Fruit fly (Drosophila melanogaster) whole organism, embryonic: Measurements from ENCODE around the gene p23.

Experiments
- Ada2b ChIP-seq: fragments of 200-800 bp; sonication (Bioruptor generic); IDR thresholded peaks from 2 replicates; pipeline ENCODE4 v1.3.6; 2022; ENCODE audit warnings: missing biosample characterization, missing genetic modification characterization
- Antp ChIP-seq: fragments of 200-800 bp; sonication (Bioruptor generic); optimal IDR thresholded peaks from 3 replicates; lab custom pipeline; 2016; ENCODE audit warnings: missing biosample characterization, missing genetic modification characterization
- Bdp1 ChIP-seq: fragments of 200-800 bp; sonication (Bioruptor generic); optimal IDR thresholded peaks from 3 replicates; lab custom pipeline; 2016; ENCODE audit warnings: missing biosample characterization, missing genetic modification characterization
- CG10431 ChIP-seq: fragments of 200-800 bp; sonication (Bioruptor generic); optimal IDR thresholded peaks from 3 replicates; lab custom pipeline; 2018; ENCODE audit warnings: missing biosample characterization, mild to moderate bottlenecking, missing genetic modification characterization
- CG10654 ChIP-seq: fragments of 200-800 bp; sonication (Bioruptor generic); optimal IDR thresholded peaks from 2 replicates; lab custom pipeline; 2016; ENCODE audit warnings: missing biosample characterization, missing genetic modification characterization
- CG11456 ChIP-seq: fragments of 200-800 bp; sonication (Bioruptor generic); IDR thresholded peaks from 3 replicates; pipeline ENCODE4 v1.3.6; 2022; ENCODE audit warnings: missing biosample characterization, missing genetic modification characterization
- CG11560 ChIP-seq: fragments of 200-800 bp; sonication (Bioruptor generic); IDR thresholded peaks from 3 replicates; pipeline ENCODE4 v1.3.6; 2022; ENCODE audit warnings: missing biosample characterization, missing genetic modification characterization
- CG11723 ChIP-seq: fragments of 200-800 bp; sonication (Bioruptor generic); optimal IDR thresholded peaks from 2 replicates; lab custom pipeline; 2017; ENCODE audit warnings: missing biosample characterization, mild to moderate bottlenecking, missing genetic modification characterization
- CG1233 ChIP-seq: fragments of 200-800 bp; sonication (Bioruptor generic); optimal IDR thresholded peaks from 4 replicates; lab custom pipeline; 2018; ENCODE audit warnings: missing biosample characterization, mild to moderate bottlenecking, missing genetic modification characterization
- CG15073 ChIP-seq: fragments of 200-800 bp; sonication (Bioruptor generic); optimal IDR thresholded peaks from 2 replicates; lab custom pipeline; 2016; ENCODE audit warnings: missing biosample characterization, missing genetic modification characterization
- CG1602 ChIP-seq: fragments of 200-800 bp; sonication (Bioruptor generic); optimal IDR thresholded peaks from 3 replicates; lab custom pipeline; 2016; ENCODE audit warnings: missing biosample characterization, missing genetic modification characterization
- CG16815 ChIP-seq: fragments of 200-800 bp; sonication (Bioruptor generic); optimal IDR thresholded peaks from 3 replicates; lab custom pipeline; 2017; ENCODE audit warnings: missing biosample characterization, mild to moderate bottlenecking, missing genetic modification characterization
- CG32767 ChIP-seq: fragments of 200-800 bp; sonication (Bioruptor generic); IDR thresholded peaks from 2 replicates; pipeline ENCODE4 v1.3.6; 2022; ENCODE audit warnings: missing biosample characterization, missing genetic modification characterization
- CG3726 ChIP-seq: fragments of 200-800 bp; sonication (Bioruptor generic); IDR thresholded peaks from 3 replicates; pipeline ENCODE4, ENCODE4 v1.3.6; 2022; ENCODE audit warnings: missing biosample characterization, missing genetic modification characterization
- CG4282 ChIP-seq: fragments of 200-800 bp; sonication (Bioruptor generic); optimal IDR thresholded peaks from 2 replicates; lab custom pipeline; 2016; ENCODE audit warnings: missing biosample characterization, missing genetic modification characterization
- CG43689 ChIP-seq: fragments of 200-800 bp; sonication (Bioruptor generic); IDR thresholded peaks from 2 replicates; pipeline ENCODE4 v1.3.6; 2022; ENCODE audit warnings: missing biosample characterization, missing genetic modification characterization
- CG4617 ChIP-seq: fragments of 200-800 bp; sonication (Bioruptor generic); optimal IDR thresholded peaks from 3 replicates; lab custom pipeline; 2016; ENCODE audit warnings: missing biosample characterization, missing genetic modification characterization, borderline replicate concordance
- CG4820 ChIP-seq: fragments of 200-800 bp; sonication (Bioruptor generic); optimal IDR thresholded peaks from 3 replicates; lab custom pipeline; 2016; ENCODE audit warnings: missing biosample characterization, missing genetic modification characterization
- CG7271 ChIP-seq: fragments of 200-800 bp; sonication (Bioruptor generic); optimal IDR thresholded peaks from 2 replicates; lab custom pipeline; 2018; ENCODE audit warnings: missing biosample characterization, mild to moderate bottlenecking, missing genetic modification characterization, moderate library complexity
- CG8290 ChIP-seq, 3 experiments: fragments of 200-800 bp; sonication (Bioruptor generic); optimal IDR thresholded peaks; 2 replicates each; lab custom pipeline; 2016 to 2019; ENCODE audit warnings: missing biosample characterization in 3 of 3, missing genetic modification characterization in 3 of 3, mild to moderate bottlenecking in 2 of 3, moderate library complexity in 1 of 3
- CG8944 ChIP-seq: fragments of 200-800 bp; sonication (Bioruptor generic); optimal IDR thresholded peaks from 3 replicates; lab custom pipeline; 2016; ENCODE audit warnings: missing biosample characterization, missing genetic modification characterization
- CoRest ChIP-seq: fragments of 200-800 bp; sonication (Bioruptor generic); optimal IDR thresholded peaks from 3 replicates; lab custom pipeline; 2018; ENCODE audit warnings: missing biosample characterization, mild to moderate bottlenecking, missing genetic modification characterization, moderate library complexity
- CrebB ChIP-seq: fragments of 200-800 bp; sonication (Bioruptor generic); optimal IDR thresholded peaks from 3 replicates; lab custom pipeline; 2018; ENCODE audit warnings: missing biosample characterization, mild to moderate bottlenecking, missing genetic modification characterization
- Dip3 ChIP-seq: fragments of 200-800 bp; sonication (Bioruptor generic); optimal IDR thresholded peaks from 3 replicates; lab custom pipeline; 2016; ENCODE audit warnings: missing biosample characterization, missing genetic modification characterization
- Ets65A ChIP-seq: fragments of 200-800 bp; sonication (Bioruptor generic); peaks from one replicate; lab custom pipeline; 2016; ENCODE audit warnings: missing biosample characterization, missing genetic modification characterization
- Hr3 ChIP-seq: fragments of 200-800 bp; sonication (Bioruptor generic); optimal IDR thresholded peaks from 3 replicates; lab custom pipeline; 2016; ENCODE audit warnings: missing biosample characterization, missing genetic modification characterization
- MESR4 ChIP-seq: fragments of 200-800 bp; sonication (Bioruptor generic); optimal IDR thresholded peaks from 2 replicates; lab custom pipeline; 2018; ENCODE audit warnings: missing biosample characterization, mild to moderate bottlenecking, missing genetic modification characterization, moderate library complexity
- Myb ChIP-seq: fragments of 200-800 bp; sonication (Bioruptor generic); optimal IDR thresholded peaks from 2 replicates; lab custom pipeline; 2016; ENCODE audit warnings: missing biosample characterization, missing genetic modification characterization
- Nf-YB ChIP-seq: fragments of 200-800 bp; sonication (Bioruptor generic); optimal IDR thresholded peaks from 3 replicates; lab custom pipeline; 2019; ENCODE audit warnings: missing biosample characterization, mild to moderate bottlenecking, missing genetic modification characterization, moderate library complexity
- Ravus ChIP-seq: fragments of 200-800 bp; sonication (Bioruptor generic); IDR thresholded peaks from 2 replicates; pipeline ENCODE4 v1.3.6; 2022; ENCODE audit warnings: missing biosample characterization, missing genetic modification characterization
- Sox102F ChIP-seq: fragments of 200-800 bp; sonication (Bioruptor generic); optimal IDR thresholded peaks from 2 replicates; lab custom pipeline; 2018; ENCODE audit warnings: missing biosample characterization, mild to moderate bottlenecking, missing genetic modification characterization, moderate library complexity
- Stat92E ChIP-seq, 3 experiments: fragments of >200 bp in 2 of 3; fragments of 200-800 bp in 1 of 3; sonication (Bioruptor generic) in 1 of 3; optimal IDR thresholded peaks; 2 replicates each; lab custom pipeline; 2017 to 2019; ENCODE audit warnings: missing biosample characterization in 3 of 3, missing genetic modification characterization in 3 of 3, mild to moderate bottlenecking in 1 of 3, moderate library complexity in 1 of 3
- ara ChIP-seq: fragments of 200-800 bp; sonication (Bioruptor generic); IDR thresholded peaks from 2 replicates; pipeline ENCODE4 v1.3.6; 2022; ENCODE audit warnings: missing biosample characterization, missing genetic modification characterization
- ci ChIP-seq: fragments of 200-800 bp; sonication (Bioruptor generic); IDR thresholded peaks from 3 replicates; pipeline ENCODE4 v1.3.6; 2022; ENCODE audit warnings: missing biosample characterization, missing genetic modification characterization
- croc ChIP-seq: fragments of 200-800 bp; sonication (Bioruptor generic); conservative IDR thresholded peaks from 3 replicates; pipeline ENCODE4 v1.3.6; 2022; ENCODE audit warnings: missing biosample characterization, missing genetic modification characterization
- crol ChIP-seq: fragments of 200-800 bp; sonication (Bioruptor generic); IDR thresholded peaks from 2 replicates; pipeline ENCODE4 v1.3.6; 2022; ENCODE audit warnings: missing biosample characterization, missing genetic modification characterization
- dmrt99B ChIP-seq: fragments of 200-800 bp; sonication (Bioruptor generic); optimal IDR thresholded peaks from 2 replicates; lab custom pipeline; 2018; ENCODE audit warnings: missing biosample characterization, mild to moderate bottlenecking, missing genetic modification characterization, moderate library complexity
- fd96Cb ChIP-seq: fragments of 200-800 bp; sonication (Bioruptor generic); optimal IDR thresholded peaks from 2 replicates; lab custom pipeline; 2018; ENCODE audit warnings: missing biosample characterization, mild to moderate bottlenecking, missing genetic modification characterization, moderate library complexity
- ftz-f1 ChIP-seq: fragments of 200-800 bp; sonication (Bioruptor generic); optimal IDR thresholded peaks from 2 replicates; lab custom pipeline; 2016; ENCODE audit warnings: missing biosample characterization, missing genetic modification characterization
- mam ChIP-seq: fragments of 200-800 bp; sonication (Bioruptor generic); optimal IDR thresholded peaks from 3 replicates; lab custom pipeline; 2016; ENCODE audit warnings: missing biosample characterization, missing genetic modification characterization
- nerfin-2 ChIP-seq: fragments of 200-800 bp; sonication (Bioruptor generic); IDR thresholded peaks from 2 replicates; pipeline ENCODE4 v1.3.6; 2022; ENCODE audit warnings: missing biosample characterization, missing genetic modification characterization; ENCODE audit not compliant: partially characterized antibody
- phol ChIP-seq: fragments of 200-800 bp; sonication (Bioruptor generic); optimal IDR thresholded peaks from 3 replicates; lab custom pipeline; 2018; ENCODE audit warnings: missing biosample characterization, mild to moderate bottlenecking, missing genetic modification characterization, moderate library complexity
- salm ChIP-seq: fragments of 200-800 bp; sonication (Bioruptor generic); optimal IDR thresholded peaks from 2 replicates; lab custom pipeline; 2018; ENCODE audit warnings: missing biosample characterization, mild to moderate bottlenecking, missing genetic modification characterization
- sima ChIP-seq: fragments of 200-800 bp; sonication (Bioruptor generic); optimal IDR thresholded peaks from 2 replicates; lab custom pipeline; 2016; ENCODE audit warnings: missing biosample characterization, missing genetic modification characterization
- slp2 ChIP-seq: fragments of 200-800 bp; sonication (Bioruptor generic); optimal IDR thresholded peaks from 2 replicates; lab custom pipeline; 2016; ENCODE audit warnings: missing biosample characterization, missing genetic modification characterization
- tgo ChIP-seq: fragments of 200-800 bp; sonication (Bioruptor generic); IDR thresholded peaks from 3 replicates; pipeline ENCODE4 v1.3.6; 2022; ENCODE audit warnings: missing biosample characterization, missing genetic modification characterization
- tin ChIP-seq: fragments of 200-800 bp; sonication (Bioruptor generic); optimal IDR thresholded peaks from 3 replicates; lab custom pipeline; 2016; ENCODE audit warnings: missing biosample characterization, missing genetic modification characterization
- tll ChIP-seq, 2 experiments: fragments of 200-800 bp in 1 of 2; fragments of >200 bp in 1 of 2; sonication (Bioruptor generic) in 1 of 2; optimal IDR thresholded peaks; 2 replicates each; lab custom pipeline; 2017 to 2019; ENCODE audit warnings: missing biosample characterization in 2 of 2, missing genetic modification characterization in 2 of 2, mild to moderate bottlenecking in 1 of 2, moderate library complexity in 1 of 2
- tup ChIP-seq: fragments of 200-800 bp; sonication (Bioruptor generic); optimal IDR thresholded peaks from 2 replicates; lab custom pipeline; 2016; ENCODE audit warnings: missing biosample characterization, mild to moderate bottlenecking, missing genetic modification characterization, moderate library complexity
- unc-4 ChIP-seq: fragments of 200-800 bp; sonication (Bioruptor generic); IDR thresholded peaks from 2 replicates; pipeline ENCODE4 v1.3.6; 2022; ENCODE audit warnings: missing biosample characterization, missing genetic modification characterization; ENCODE audit not compliant: partially characterized antibody
- z ChIP-seq: fragments of 200-800 bp; sonication (Bioruptor generic); IDR thresholded peaks from 3 replicates; pipeline ENCODE4 v1.3.6; 2022; ENCODE audit warnings: missing biosample characterization, missing genetic modification characterization

The p23 gene

DNA sequence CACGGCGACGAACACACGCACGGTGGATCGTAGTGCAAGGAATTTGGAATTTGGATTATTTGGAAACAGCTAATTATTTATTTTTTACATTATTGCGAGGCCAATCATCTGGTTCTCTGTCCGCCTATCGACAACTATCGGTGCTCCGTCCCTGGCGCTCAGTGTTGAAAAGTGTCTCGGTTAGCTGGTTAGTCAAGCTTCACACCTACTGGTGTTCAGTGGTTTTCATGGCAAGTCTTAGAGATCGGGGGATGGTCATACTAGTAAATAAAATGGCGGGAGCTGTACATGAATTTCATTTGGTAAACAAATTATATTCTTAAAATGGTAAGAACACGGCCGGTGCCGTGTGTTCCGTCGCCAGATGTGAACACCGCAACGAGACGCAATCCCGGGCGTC is 33.2 kb downstream of the p23 start, which contains the start of the genes trbd and dmt (continued):
- TF ChIP-seq CG7271 (tag; lab: Kevin White, UChicago) (no peak), tup (GFP tag; lab: Kevin White, UChicago) (peak; percentile 4), CrebB (peak; percentile 49), Dip3 (peak; percentile 85), mam (GFP tag; lab: Kevin White, UChicago) (peak; percentile 81), Sox102F (GFP tag; lab: Kevin White, UChicago) (no peak), CG43689 (GFP tag; lab: Robert Waterston, UW) (no peak), ci (GFP tag; lab: Robert Waterston, UW) (no peak), nerfin-2 (GFP tag; lab: Robert Waterston, UW) (no peak), CG11723 (no peak), sima (peak; percentile 24), MESR4 (GFP tag; lab: Kevin White, UChicago) (peak; percentile 94), tll (GFP tag; optimal IDR thresholded peaks at IDR 0.05; lab: Kevin White, UChicago) (no peak), Nf-YB (GFP tag; lab: Kevin White, UChicago) (no peak), Antp (GFP tag; lab: Kevin White, UChicago) (peak; percentile 68), CG4617 (GFP tag; lab: Kevin White, UChicago) (peak; percentile 99), CG32767 (GFP tag; lab: Robert Waterston, UW) (no peak), Ada2b (no peak), Ravus (GFP tag; lab: Robert Waterston, UW) (no peak), phol (tag; lab: Kevin White, UChicago) (peak; percentile 99), CG1233 (GFP tag; lab: Kevin White, UChicago) (no peak), Bdp1 (GFP tag; lab: Kevin White, UChicago) (peak; percentile 55), CG8944 (peak; percentile 55), CG4282 (peak; percentile 57), CG10431 (no peak), CG8290 (GFP tag; optimal IDR thresholded peaks at IDR 0.05; lab: Kevin White, UChicago) (peak; percentile 67), CG8290 (tag; optimal IDR thresholded peaks at IDR 0.05; lab: Kevin White, UChicago) (no peak), tin (GFP tag; lab: Kevin White, UChicago) (peak; percentile 52), ftz-f1 (GFP tag; lab: Kevin White, UChicago) (peak; percentile 97), crol (no peak), Ets65A (GFP tag; lab: Kevin White, UChicago) (peak; percentile 98), CG4820 (peak; percentile 30), CG11456 (GFP tag; lab: Robert Waterston, UW) (no peak), CG1602 (peak; percentile 40), z (GFP tag; lab: Robert Waterston, UW) (no peak), CG15073 (GFP tag; lab: Kevin White, UChicago) (no peak), salm (tag; lab: Kevin White, UChicago) (no peak), Myb (GFP tag; lab: Kevin White, UChicago) (peak; percentile 78), ara (GFP tag; lab: Robert Waterston, UW) (no peak), CG3726 (no peak), croc (GFP tag; lab: Robert Waterston, UW) (0 out of 3 replicates have a peak, but pooled peaks have one; percentile 13), slp2 (GFP tag; lab: Kevin White, UChicago) (peak; percentile 39), unc-4 (GFP tag; lab: Robert Waterston, UW) (no peak), Stat92E (GFP tag; optimal IDR thresholded peaks at IDR 0.05; lab: Kevin White, UChicago) (peak in 1 of 3 experiments; percentile 64), CG11560 (tag; lab: Robert Waterston, UW) (no peak), dmrt99B (tag; lab: Kevin White, UChicago) (no peak), Hr3 (GFP tag; lab: Kevin White, UChicago) (peak; percentile 25), CoRest (no peak), CG16815 (GFP tag; lab: Kevin White, UChicago) (peak; percentile 12), CG10654 (peak; percentile 55), tgo (GFP tag; lab: Robert Waterston, UW) (no peak), fd96Cb (tag; lab: Kevin White, UChicago) (no peak)
